Fruit fly (Drosophila melanogaster) whole organism, adult: Measurements from ENCODE around the gene Sgs7.
A peak's percentile ranks its signal among the peaks of the same experiment; 100 is the strongest.

Source experiments
- CG11617 ChIP-seq: fragments of 200-800 bp; sonication (Bioruptor generic); optimal IDR thresholded peaks from 2 replicates; lab custom pipeline; 2017; ENCODE audit warnings: mild to moderate bottlenecking, missing biosample characterization, missing genetic modification reagents, missing genetic modification characterization
- CG12768 ChIP-seq: fragments of 200-800 bp; sonication (Bioruptor generic); optimal IDR thresholded peaks from 2 replicates; lab custom pipeline; 2017; ENCODE audit warnings: missing biosample characterization, missing genetic modification characterization, mild to moderate bottlenecking, moderate library complexity, missing genetic modification reagents
- CG14711 ChIP-seq: fragments of 200-800 bp; sonication (Bioruptor generic); optimal IDR thresholded peaks from 2 replicates; lab custom pipeline; 2018; ENCODE audit warnings: missing biosample characterization, mild to moderate bottlenecking, missing genetic modification characterization, moderate library complexity
- CG1620 ChIP-seq: fragments of 200-800 bp; sonication (Bioruptor generic); optimal IDR thresholded peaks from 2 replicates; lab custom pipeline; 2016; ENCODE audit warnings: missing biosample characterization, missing genetic modification characterization
- CG33017 ChIP-seq: fragments of 200-800 bp; sonication (Bioruptor generic); optimal IDR thresholded peaks from 2 replicates; lab custom pipeline; 2018; ENCODE audit warnings: missing biosample characterization, mild to moderate bottlenecking, missing genetic modification characterization, moderate library complexity
- CG5204 ChIP-seq: fragments of 200-800 bp; sonication (Bioruptor generic); optimal IDR thresholded peaks from 2 replicates; lab custom pipeline; 2016; ENCODE audit warnings: missing biosample characterization, missing genetic modification characterization
- CG7045 ChIP-seq: fragments of 200-800 bp; sonication (Bioruptor generic); optimal IDR thresholded peaks from 2 replicates; lab custom pipeline; 2017; ENCODE audit warnings: missing biosample characterization, mild to moderate bottlenecking, missing genetic modification characterization
- CG7101 ChIP-seq: fragments of 200-800 bp; sonication (Bioruptor generic); optimal IDR thresholded peaks from 2 replicates; lab custom pipeline; 2018; ENCODE audit warnings: missing biosample characterization, mild to moderate bottlenecking, missing genetic modification characterization, moderate library complexity
- Clk ChIP-seq: fragments of 200-800 bp; sonication (Bioruptor generic); optimal IDR thresholded peaks from 2 replicates; lab custom pipeline; 2017; ENCODE audit warnings: missing biosample characterization, missing genetic modification characterization
- Crg-1 ChIP-seq: fragments of 200-800 bp; sonication (Bioruptor generic); optimal IDR thresholded peaks from 2 replicates; lab custom pipeline; 2016; ENCODE audit warnings: missing biosample characterization, missing genetic modification characterization
- Hr96 ChIP-seq: fragments of 200-800 bp; sonication (Bioruptor generic); optimal IDR thresholded peaks from 2 replicates; lab custom pipeline; 2016; ENCODE audit warnings: missing biosample characterization, missing genetic modification characterization
- Mnt ChIP-seq: fragments of 200-800 bp; sonication (Bioruptor generic); optimal IDR thresholded peaks from 2 replicates; lab custom pipeline; 2016; ENCODE audit warnings: missing biosample characterization, mild to moderate bottlenecking, missing genetic modification characterization
- bab1 ChIP-seq: fragments of 200-800 bp; sonication (Bioruptor generic); optimal IDR thresholded peaks from 3 replicates; lab custom pipeline; 2019; ENCODE audit warnings: missing biosample characterization, mild to moderate bottlenecking, missing genetic modification characterization, moderate library complexity
- cic ChIP-seq: fragments of 200-800 bp; sonication (Bioruptor generic); optimal IDR thresholded peaks from 2 replicates; lab custom pipeline; 2017; ENCODE audit warnings: missing biosample characterization, mild to moderate bottlenecking, missing genetic modification characterization, moderate library complexity
- cnc ChIP-seq, 2 experiments: fragments of >200 bp; optimal IDR thresholded peaks; 2 replicates each; lab custom pipeline; 2017
- kay ChIP-seq: fragments of 200-800 bp; sonication (Bioruptor generic); peaks from one replicate; lab custom pipeline; 2016; ENCODE audit warnings: missing biosample characterization, missing genetic modification characterization, borderline replicate concordance
- ovo ChIP-seq: fragments of 200-800 bp; sonication (Bioruptor generic); optimal IDR thresholded peaks from 2 replicates; lab custom pipeline; 2016; ENCODE audit warnings: missing biosample characterization, missing genetic modification characterization
- pad ChIP-seq: fragments of 200-800 bp; sonication (Bioruptor generic); optimal IDR thresholded peaks from 3 replicates; lab custom pipeline; 2017; ENCODE audit warnings: missing biosample characterization, missing genetic modification characterization, mild to moderate bottlenecking, moderate library complexity, missing genetic modification reagents
- tj ChIP-seq: fragments of 200-800 bp; sonication (Bioruptor generic); optimal IDR thresholded peaks from 3 replicates; lab custom pipeline; 2017; ENCODE audit warnings: missing biosample characterization, mild to moderate bottlenecking, missing genetic modification characterization, moderate library complexity
- toe ChIP-seq: fragments of 200-800 bp; sonication (Bioruptor generic); optimal IDR thresholded peaks from 2 replicates; lab custom pipeline; 2016; ENCODE audit warnings: missing biosample characterization, missing genetic modification characterization

The Sgs7 gene

DNA sequence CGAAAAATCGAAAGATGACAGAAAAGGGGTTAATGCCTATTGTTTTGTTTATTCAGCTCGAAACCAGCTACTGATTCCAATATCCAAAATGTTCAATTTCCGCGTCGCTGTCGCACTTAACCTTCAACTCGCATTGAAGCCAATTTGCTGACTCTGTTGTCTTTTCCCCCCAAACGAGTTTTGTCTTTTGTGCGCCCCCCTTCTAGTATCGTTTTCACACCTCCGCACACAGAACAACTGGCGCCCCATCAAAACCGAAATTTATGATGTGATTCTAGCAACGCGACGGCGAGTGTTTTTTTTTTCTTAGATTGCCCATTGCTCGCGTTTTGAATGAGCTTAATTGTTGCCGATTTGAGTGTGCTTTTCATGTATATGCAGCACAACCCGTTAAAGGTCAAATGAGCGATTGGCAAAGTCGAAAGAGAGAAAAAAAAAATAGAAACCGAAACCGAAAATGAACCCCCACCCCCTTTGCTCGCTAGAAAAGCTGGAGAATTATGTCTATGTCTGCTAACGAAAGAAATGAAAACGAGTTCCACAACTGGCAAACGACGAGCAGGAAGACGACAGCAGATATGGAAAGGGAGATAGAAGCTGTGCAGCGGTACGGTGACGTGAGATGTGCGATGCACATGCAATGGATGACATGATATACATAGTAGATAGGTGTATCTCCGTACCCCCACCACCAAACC is 40.8 kb downstream of the Sgs7 start:
- peak; percentile 89 for TF ChIP-seq tj (GFP tag; lab: Kevin White, UChicago)
- TF ChIP-seq CG7101 (tag; lab: Kevin White, UChicago) = no peak

DNA sequence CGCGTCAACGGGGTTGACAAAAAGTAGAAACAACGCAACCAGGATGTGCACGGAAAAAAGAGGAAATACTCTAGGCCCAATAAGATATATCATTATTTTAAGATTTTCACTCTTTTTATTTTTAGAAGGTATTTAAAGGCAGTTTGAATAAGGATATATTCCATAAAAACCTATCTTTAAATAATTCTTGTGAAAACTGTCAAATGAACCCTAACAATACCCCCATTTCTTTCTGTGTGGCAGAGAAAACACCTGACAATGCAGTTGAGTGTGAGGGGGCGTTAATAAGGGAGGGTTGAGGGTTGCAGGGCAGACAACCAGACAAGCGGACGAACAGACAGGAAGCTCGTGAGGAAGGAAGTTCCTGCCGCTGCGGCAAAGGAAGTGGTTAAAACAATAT is 42.3 kb downstream of the Sgs7 start:
- no peak for TF ChIP-seq pad (GFP tag; lab: Kevin White, UChicago)
- TF ChIP-seq tj (GFP tag; lab: Kevin White, UChicago) = peak; percentile 1
- no peak for TF ChIP-seq cnc (optimal IDR thresholded peaks at IDR 0.05; lab: Kevin White, UChicago)
- no peak for TF ChIP-seq bab1 (GFP tag; lab: Kevin White, UChicago)
- no peak for TF ChIP-seq CG11617 (GFP tag; lab: Kevin White, UChicago)
- no peak for TF ChIP-seq Mnt (GFP tag; lab: Kevin White, UChicago)
- TF ChIP-seq toe (GFP tag; lab: Kevin White, UChicago) = no peak
- no peak for TF ChIP-seq CG12768 (GFP tag; lab: Kevin White, UChicago)
- peak; percentile 19 for TF ChIP-seq CG14711 (tag; lab: Kevin White, UChicago)
- no peak for TF ChIP-seq CG5204
- no peak for TF ChIP-seq CG1620
- peak; percentile 11 for TF ChIP-seq CG33017 (tag; lab: Kevin White, UChicago)
- no peak for TF ChIP-seq Clk (GFP tag; lab: Kevin White, UChicago)
- no peak for TF ChIP-seq CG7045
- no peak for TF ChIP-seq ovo (GFP tag; lab: Kevin White, UChicago)
- TF ChIP-seq CG7101 (tag; lab: Kevin White, UChicago) = no peak
- TF ChIP-seq Hr96 (GFP tag; lab: Kevin White, UChicago) = no peak
- no peak for TF ChIP-seq kay (GFP tag; lab: Kevin White, UChicago)
- no peak for TF ChIP-seq cic (GFP tag; lab: Kevin White, UChicago)
- TF ChIP-seq Crg-1 (GFP tag; lab: Kevin White, UChicago) = no peak

DNA sequence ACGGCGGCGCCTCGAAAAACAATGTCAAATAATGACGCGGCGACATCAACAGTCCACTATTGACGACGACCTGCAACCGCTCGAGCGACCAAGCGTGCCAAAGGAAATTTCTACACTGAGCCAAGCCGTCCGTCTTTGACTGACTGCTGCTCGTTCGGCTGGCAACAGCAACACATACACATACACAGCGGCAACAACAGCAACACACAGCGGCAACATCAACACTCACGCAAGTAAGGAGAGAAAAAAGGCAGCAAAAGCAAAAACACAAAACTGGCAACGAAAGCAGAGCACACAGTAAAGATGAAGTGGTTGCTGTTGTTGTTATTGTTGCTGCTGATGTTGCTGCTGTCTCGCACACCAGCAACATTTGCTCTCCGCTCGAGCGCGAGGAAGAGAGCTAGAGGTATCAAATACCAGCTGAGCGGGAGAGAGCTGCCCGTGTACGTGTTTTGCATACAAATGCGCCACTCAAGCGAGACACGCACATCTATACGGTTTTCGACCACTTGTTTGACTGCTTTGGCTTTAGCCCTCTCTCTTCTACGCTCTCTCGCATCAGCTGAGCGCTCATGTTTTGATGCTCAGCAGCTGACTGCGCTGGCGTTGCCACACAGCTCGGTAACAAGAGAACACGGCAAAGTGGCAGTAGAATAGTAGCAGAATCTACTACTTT is 43.5 kb downstream of the Sgs7 start:
- TF ChIP-seq CG7101 (tag; lab: Kevin White, UChicago) = peak; percentile 38
- TF ChIP-seq toe (GFP tag; lab: Kevin White, UChicago) = no peak
- no peak for TF ChIP-seq CG1620
- TF ChIP-seq CG11617 (GFP tag; lab: Kevin White, UChicago) = peak; percentile 32
- TF ChIP-seq pad (GFP tag; lab: Kevin White, UChicago) = peak; percentile 22
- no peak for TF ChIP-seq Clk (GFP tag; lab: Kevin White, UChicago)
- TF ChIP-seq ovo (GFP tag; lab: Kevin White, UChicago) = no peak
- TF ChIP-seq Mnt (GFP tag; lab: Kevin White, UChicago) = peak; percentile 72
- TF ChIP-seq CG7045 = no peak
- TF ChIP-seq kay (GFP tag; lab: Kevin White, UChicago) = no peak
- peak; percentile 25 for TF ChIP-seq Crg-1 (GFP tag; lab: Kevin White, UChicago)
- peak; percentile 57 for TF ChIP-seq bab1 (GFP tag; lab: Kevin White, UChicago)
- TF ChIP-seq CG14711 (tag; lab: Kevin White, UChicago) = no peak
- no peak for TF ChIP-seq CG5204
- TF ChIP-seq cnc (optimal IDR thresholded peaks at IDR 0.05; lab: Kevin White, UChicago) = no peak
- peak; percentile 90 for TF ChIP-seq cic (GFP tag; lab: Kevin White, UChicago)
- TF ChIP-seq Hr96 (GFP tag; lab: Kevin White, UChicago) = no peak
- peak; percentile 22 for TF ChIP-seq CG33017 (tag; lab: Kevin White, UChicago)
- TF ChIP-seq CG12768 (GFP tag; lab: Kevin White, UChicago) = peak; percentile 87
- TF ChIP-seq tj (GFP tag; lab: Kevin White, UChicago) = peak; percentile 85

DNA sequence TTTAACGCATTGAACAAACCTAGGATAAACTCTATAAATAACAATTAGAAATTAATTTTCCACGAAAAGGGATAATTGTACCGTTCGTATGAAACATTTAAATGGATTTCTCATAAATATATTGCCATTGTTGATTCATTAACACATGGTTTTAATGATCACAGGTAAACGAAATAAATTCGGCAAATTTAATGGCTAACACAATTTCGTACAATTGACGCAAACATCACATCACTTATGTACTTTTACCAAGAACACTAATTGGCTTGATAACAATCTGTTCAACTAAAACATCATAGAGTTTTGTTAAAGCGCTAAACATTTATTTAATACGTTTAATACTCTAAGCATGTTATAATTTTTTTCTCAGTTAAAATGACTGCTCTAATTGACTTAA is 44.0 kb downstream of the Sgs7 start:
- TF ChIP-seq pad (GFP tag; lab: Kevin White, UChicago) (no peak), tj (GFP tag; lab: Kevin White, UChicago) (no peak), CG14711 (tag; lab: Kevin White, UChicago) (no peak), toe (GFP tag; lab: Kevin White, UChicago) (no peak), kay (GFP tag; lab: Kevin White, UChicago) (no peak), CG7045 (no peak), Hr96 (GFP tag; lab: Kevin White, UChicago) (no peak), CG33017 (tag; lab: Kevin White, UChicago) (no peak), Mnt (GFP tag; lab: Kevin White, UChicago) (no peak), Clk (GFP tag; lab: Kevin White, UChicago) (no peak), CG1620 (no peak), ovo (GFP tag; lab: Kevin White, UChicago) (no peak), CG12768 (GFP tag; lab: Kevin White, UChicago) (no peak), cic (GFP tag; lab: Kevin White, UChicago) (no peak), CG7101 (tag; lab: Kevin White, UChicago) (no peak), CG11617 (GFP tag; lab: Kevin White, UChicago) (no peak), Crg-1 (GFP tag; lab: Kevin White, UChicago) (no peak)

DNA sequence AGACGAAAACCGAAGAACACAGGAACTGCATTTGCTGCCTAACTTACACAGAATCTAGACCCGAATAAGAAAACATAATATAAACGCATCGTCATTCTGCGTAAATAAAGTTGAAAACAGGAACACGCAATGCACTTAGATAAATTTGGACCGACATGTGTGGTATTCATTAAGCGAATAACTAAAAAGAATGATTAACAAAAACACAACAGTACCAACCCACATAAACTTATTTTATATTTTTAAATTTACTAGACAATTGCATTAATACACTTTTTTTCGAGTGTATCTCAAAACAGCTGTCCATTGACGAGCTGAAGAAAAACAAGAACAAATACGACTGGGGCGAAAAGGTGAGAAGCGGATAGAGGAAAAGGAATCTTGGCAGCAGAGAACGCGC is 44.7 kb downstream of the Sgs7 start:
- TF ChIP-seq Hr96 (GFP tag; lab: Kevin White, UChicago) = no peak
- TF ChIP-seq tj (GFP tag; lab: Kevin White, UChicago) = no peak
- no peak for TF ChIP-seq CG12768 (GFP tag; lab: Kevin White, UChicago)
- no peak for TF ChIP-seq cic (GFP tag; lab: Kevin White, UChicago)
- TF ChIP-seq Clk (GFP tag; lab: Kevin White, UChicago) = no peak
- TF ChIP-seq Crg-1 (GFP tag; lab: Kevin White, UChicago) = no peak
- TF ChIP-seq CG7101 (tag; lab: Kevin White, UChicago) = peak; percentile 6
- TF ChIP-seq CG11617 (GFP tag; lab: Kevin White, UChicago) = no peak
- TF ChIP-seq bab1 (GFP tag; lab: Kevin White, UChicago) = no peak
- no peak for TF ChIP-seq CG7045
- TF ChIP-seq Mnt (GFP tag; lab: Kevin White, UChicago) = no peak
- peak; percentile 11 for TF ChIP-seq CG14711 (tag; lab: Kevin White, UChicago)
- TF ChIP-seq kay (GFP tag; lab: Kevin White, UChicago) = no peak
